Fruit fly (Drosophila melanogaster): Measurements from ENCODE around the gene Grl40a.

Grl40a gene

DNA sequence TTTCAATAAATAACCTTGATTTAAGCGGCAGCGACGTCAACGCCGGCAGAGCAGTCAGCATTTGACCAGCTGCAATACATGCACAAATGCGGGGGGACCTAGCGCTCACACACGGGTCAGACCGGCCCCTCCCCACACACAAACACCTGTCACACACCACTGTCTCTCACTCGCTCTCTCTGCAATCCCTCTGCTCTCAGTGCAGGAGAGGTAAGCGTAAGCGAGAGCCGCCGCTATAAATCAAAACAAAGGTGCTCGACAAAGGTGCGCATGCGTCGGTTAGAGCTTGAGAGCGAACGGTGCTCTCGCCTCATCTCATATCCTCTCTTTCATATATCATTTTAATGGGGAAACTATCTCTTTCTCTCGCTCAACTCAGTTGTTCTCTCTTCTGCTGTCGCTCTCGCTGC is 18.8 kb upstream of the Grl40a start, which contains the start of gene tio (continued):
- TF ChIP-seq CG6808 (GFP tag; optimal IDR thresholded peaks at IDR 0.05), result peak; percentile 13
- TF ChIP-seq CG8119 (GFP tag; IDR thresholded peaks at IDR 0.05), result 0 out of 3 replicates have a peak, but pooled peaks have one; percentile 15
- no peak for TF ChIP-seq cyc (GFP tag; optimal IDR thresholded peaks at IDR 0.05)
- TF ChIP-seq Smox (GFP tag; optimal IDR thresholded peaks at IDR 0.05), result no peak
- TF ChIP-seq CG6854 (GFP tag; optimal IDR thresholded peaks at IDR 0.05), result no peak
- TF ChIP-seq CG16779 (tag; optimal IDR thresholded peaks at IDR 0.05), result no peak
- no peak for TF ChIP-seq CG32006 (GFP tag; optimal IDR thresholded peaks at IDR 0.05)
- no peak for TF ChIP-seq CG11902 (GFP tag; optimal IDR thresholded peaks at IDR 0.05)
- TF ChIP-seq CG10631 (GFP tag; optimal IDR thresholded peaks at IDR 0.05), result no peak
- TF ChIP-seq OdsH (GFP tag; optimal IDR thresholded peaks at IDR 0.05), result no peak
- TF ChIP-seq Gug (GFP tag; IDR thresholded peaks at IDR 0.05), result no peak
- TF ChIP-seq ss (GFP tag; optimal IDR thresholded peaks at IDR 0.05), result peak in 1 of 2 experiments; percentile 11
- no peak for TF ChIP-seq Sox15 (GFP tag; optimal IDR thresholded peaks at IDR 0.05)
- TF ChIP-seq dsx (GFP tag; optimal IDR thresholded peaks at IDR 0.05; ENCODE audit: poor library complexity, severe bottlenecking), result no peak
- no peak for TF ChIP-seq CG9139 (GFP tag; optimal IDR thresholded peaks at IDR 0.05)
- TF ChIP-seq Met (GFP tag; optimal IDR thresholded peaks at IDR 0.05), result no peak
- TF ChIP-seq CG3919 (GFP tag; optimal IDR thresholded peaks at IDR 0.05), result no peak
- no peak for TF ChIP-seq CG6792 (GFP tag; optimal IDR thresholded peaks at IDR 0.05)
- TF ChIP-seq CG8319 (GFP tag; optimal IDR thresholded peaks at IDR 0.05), result no peak
- TF ChIP-seq lz (GFP tag; optimal IDR thresholded peaks at IDR 0.05), result no peak
- no peak for TF ChIP-seq net (GFP tag; optimal IDR thresholded peaks at IDR 0.05)

DNA sequence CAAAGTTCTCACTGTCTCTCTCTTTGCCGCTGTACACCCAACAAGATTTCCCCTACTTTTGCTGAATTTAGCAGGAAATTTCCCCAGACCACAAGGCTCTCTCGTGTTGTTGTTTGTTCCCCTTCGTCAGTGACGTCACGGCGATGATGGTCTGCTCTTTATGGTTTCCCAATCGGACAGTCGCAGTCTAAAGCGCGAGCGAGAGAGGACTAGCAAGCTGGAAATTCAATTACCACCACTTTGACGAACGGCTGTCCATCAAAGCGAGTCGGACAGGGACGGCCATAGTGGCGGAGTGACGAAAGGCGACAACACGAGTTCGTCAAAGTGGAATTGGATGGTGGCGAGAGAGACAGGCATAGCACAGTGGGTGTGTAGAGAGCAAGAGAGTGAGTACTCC is 13.3 kb upstream of the Grl40a start:
- no peak for TF ChIP-seq CG34406 (GFP tag; optimal IDR thresholded peaks at IDR 0.05)
- TF ChIP-seq fkh (GFP tag; optimal IDR thresholded peaks at IDR 0.05), result peak; percentile 90
- peak; percentile 53 for TF ChIP-seq svp (GFP tag)
- TF ChIP-seq Sox14 (GFP tag; optimal IDR thresholded peaks at IDR 0.05), result peak; percentile 28

DNA sequence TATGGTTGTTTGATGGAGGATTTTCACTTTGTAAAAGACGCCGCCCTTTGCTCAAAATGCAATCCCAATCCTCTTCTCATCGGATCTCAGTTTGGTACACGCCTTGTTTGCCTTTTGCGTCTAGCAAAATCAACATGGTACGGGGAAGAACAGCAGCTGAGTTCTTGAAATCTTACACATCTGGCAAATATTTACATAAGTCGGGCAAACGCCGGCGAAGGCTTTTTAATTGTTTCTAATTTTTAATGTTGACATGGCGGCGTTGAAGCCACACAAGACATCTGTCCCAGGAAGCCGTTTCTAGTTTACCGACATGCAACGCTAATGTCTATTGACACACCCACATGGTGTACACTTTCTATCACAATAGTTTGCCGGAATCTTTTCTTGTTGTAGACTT is 783 bp upstream of the Grl40a start:
- TF ChIP-seq fkh (GFP tag; optimal IDR thresholded peaks at IDR 0.05), result peak; percentile 64
- no peak for TF ChIP-seq CG31627 (GFP tag; optimal IDR thresholded peaks at IDR 0.05)
- TF ChIP-seq CG34406 (GFP tag; optimal IDR thresholded peaks at IDR 0.05), result no peak
- TF ChIP-seq CG1621 (tag; optimal IDR thresholded peaks at IDR 0.05), result no peak
- TF ChIP-seq CG32006 (GFP tag; optimal IDR thresholded peaks at IDR 0.05), result no peak
- no peak for TF ChIP-seq ss (GFP tag; optimal IDR thresholded peaks at IDR 0.05)
- no peak for TF ChIP-seq spab (GFP tag; optimal IDR thresholded peaks at IDR 0.05)
- no peak for TF ChIP-seq pdm3 (GFP tag; optimal IDR thresholded peaks at IDR 0.05)
- no peak for TF ChIP-seq Smox (GFP tag; optimal IDR thresholded peaks at IDR 0.05)

DNA sequence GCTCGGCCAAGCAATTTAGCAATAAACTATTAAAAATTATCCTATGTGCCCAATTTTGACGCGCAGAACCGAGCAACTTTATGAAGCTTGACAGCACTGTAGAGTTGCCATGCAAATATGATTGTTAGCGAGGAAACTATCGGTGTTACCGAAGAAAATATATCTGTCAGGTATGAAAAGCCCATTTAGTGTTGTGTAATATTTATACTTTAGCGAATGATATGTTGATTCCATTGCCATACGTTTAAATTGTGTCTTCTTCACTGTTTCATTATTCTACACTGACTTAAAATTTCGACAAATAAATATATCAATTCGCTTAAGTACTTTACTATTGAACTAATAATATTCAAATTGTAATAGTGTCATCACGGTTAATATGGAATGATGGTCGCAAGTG is 6.1 kb downstream of the Grl40a start, which contains the start of gene CG31601:
TSS of gene CG31601 (minus strand) at position 101 of the 400 bp plus-strand sequence.
- TF ChIP-seq Hr39 (GFP tag; optimal IDR thresholded peaks at IDR 0.05) (no peak), Hr38 (GFP tag; optimal IDR thresholded peaks at IDR 0.05) (no peak), CG7368 (GFP tag; optimal IDR thresholded peaks at IDR 0.05) (no peak), fkh (GFP tag; optimal IDR thresholded peaks at IDR 0.05) (no peak), lz (GFP tag; optimal IDR thresholded peaks at IDR 0.05) (no peak), CG6276 (GFP tag; optimal IDR thresholded peaks at IDR 0.05) (no peak), CG8632 (GFP tag; optimal IDR thresholded peaks at IDR 0.05) (no peak), CG10631 (GFP tag; optimal IDR thresholded peaks at IDR 0.05) (no peak), CG15336 (GFP tag; IDR thresholded peaks at IDR 0.05) (no peak)

DNA sequence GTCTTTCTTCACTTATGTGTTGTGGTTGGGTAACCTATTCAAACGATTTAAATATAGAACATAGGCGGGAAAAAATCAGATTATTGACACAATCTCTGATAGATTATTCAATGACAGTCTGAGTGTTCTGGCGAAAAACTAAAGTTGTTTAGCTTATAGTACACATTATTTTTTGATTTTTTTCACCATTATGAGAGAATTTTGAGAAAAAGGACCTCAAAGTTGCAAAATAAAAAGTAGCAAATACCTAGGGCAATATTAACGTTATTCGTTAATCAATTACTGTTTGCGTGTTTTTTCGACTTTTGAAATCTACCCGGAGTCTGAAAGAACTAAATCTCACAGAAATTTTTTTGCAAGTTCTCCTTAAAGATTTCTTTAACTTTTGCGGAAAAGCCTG is 16.5 kb downstream of the Grl40a start, which contains the start of gene CG34173:
TSS of gene CG34173 (minus strand) at position 101 of the 400 bp plus-strand sequence.
- TF ChIP-seq CG11762 (GFP tag; optimal IDR thresholded peaks at IDR 0.05; ENCODE audit: insufficient read depth) (no peak), CG6276 (GFP tag; optimal IDR thresholded peaks at IDR 0.05) (no peak), pdm3 (GFP tag; optimal IDR thresholded peaks at IDR 0.05) (no peak), CG3032 (tag; optimal IDR thresholded peaks at IDR 0.05) (no peak), svp (GFP tag) (no peak), CG8632 (GFP tag; optimal IDR thresholded peaks at IDR 0.05) (no peak), vri (GFP tag; optimal IDR thresholded peaks at IDR 0.05) (no peak), Hr4 (GFP tag; optimal IDR thresholded peaks at IDR 0.05) (no peak), CG4318 (GFP tag; optimal IDR thresholded peaks at IDR 0.05) (no peak), Eip78C (GFP tag) (no peak), CG6792 (GFP tag; optimal IDR thresholded peaks at IDR 0.05) (no peak), salr (GFP tag; optimal IDR thresholded peaks at IDR 0.05) (no peak), topi (GFP tag; optimal IDR thresholded peaks at IDR 0.05) (no peak), CG15336 (GFP tag; IDR thresholded peaks at IDR 0.05) (no peak), CG16779 (tag; optimal IDR thresholded peaks at IDR 0.05) (no peak), CG6163 (GFP tag; IDR thresholded peaks at IDR 0.05) (no peak)
